Fruit fly (Drosophila melanogaster): Measurements from ENCODE around the gene Drak.

The Drak gene

DNA sequence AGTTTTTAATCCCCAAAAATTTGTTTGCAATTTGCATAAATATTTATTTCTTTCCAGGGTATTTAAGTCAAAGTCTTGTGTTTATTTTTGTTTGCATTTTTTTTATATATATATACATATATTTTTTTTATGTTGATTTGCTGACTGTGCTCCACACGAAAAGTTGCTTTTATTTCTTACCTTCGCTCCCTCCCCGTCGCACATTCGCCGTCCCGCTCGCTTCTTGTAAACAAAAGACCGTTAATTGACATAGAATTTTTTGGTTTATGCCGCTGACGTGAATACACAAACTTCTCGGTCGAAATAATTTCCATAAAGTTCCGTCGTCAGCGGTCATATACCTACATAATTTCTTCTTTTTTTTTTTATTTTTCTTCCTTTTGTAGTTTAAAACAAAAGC is 19.9 kb downstream of the Drak start:
- no peak for TF ChIP-seq noc (tag; optimal IDR thresholded peaks at IDR 0.05)

DNA sequence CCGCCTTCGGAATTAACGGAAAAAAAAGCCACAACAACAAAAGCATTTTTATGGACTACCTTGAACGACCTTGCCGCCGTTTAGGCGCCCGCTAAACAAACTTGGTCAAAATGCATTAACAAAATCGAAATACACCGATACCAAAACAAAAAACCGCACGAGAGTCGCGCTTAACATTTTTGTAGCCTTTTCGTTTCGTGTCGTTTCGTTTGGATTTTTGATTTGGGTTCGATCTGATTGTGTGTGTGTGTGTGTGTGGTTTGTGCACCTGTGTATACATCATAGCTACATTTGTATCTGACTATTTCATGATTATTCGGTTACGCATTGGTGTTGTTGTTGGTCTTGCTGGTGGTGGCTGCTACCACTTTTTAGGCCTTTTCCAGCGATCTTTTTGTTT is 22.6 kb downstream of the Drak start:
- no peak for TF ChIP-seq noc (tag; optimal IDR thresholded peaks at IDR 0.05)

DNA sequence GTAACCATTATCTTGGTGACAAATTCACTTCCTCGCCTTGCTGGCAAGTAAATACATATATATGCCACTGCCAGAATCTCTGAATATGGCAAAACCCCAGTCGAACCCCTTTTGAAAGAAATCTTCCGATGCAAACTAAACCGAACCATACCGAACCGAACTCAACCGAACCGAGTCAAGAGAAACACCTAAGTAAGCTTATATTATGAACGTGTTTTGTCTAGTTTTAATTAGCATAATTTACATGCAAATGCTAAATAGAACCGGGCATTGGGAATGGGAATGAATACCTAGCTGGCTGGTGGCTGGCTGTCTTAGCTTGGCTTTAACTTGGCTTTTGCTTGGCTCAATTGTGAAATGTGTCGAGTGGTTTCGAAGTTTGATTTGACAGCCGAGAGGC is 24.4 kb downstream of the Drak start:
- TF ChIP-seq noc (tag; optimal IDR thresholded peaks at IDR 0.05) = no peak

DNA sequence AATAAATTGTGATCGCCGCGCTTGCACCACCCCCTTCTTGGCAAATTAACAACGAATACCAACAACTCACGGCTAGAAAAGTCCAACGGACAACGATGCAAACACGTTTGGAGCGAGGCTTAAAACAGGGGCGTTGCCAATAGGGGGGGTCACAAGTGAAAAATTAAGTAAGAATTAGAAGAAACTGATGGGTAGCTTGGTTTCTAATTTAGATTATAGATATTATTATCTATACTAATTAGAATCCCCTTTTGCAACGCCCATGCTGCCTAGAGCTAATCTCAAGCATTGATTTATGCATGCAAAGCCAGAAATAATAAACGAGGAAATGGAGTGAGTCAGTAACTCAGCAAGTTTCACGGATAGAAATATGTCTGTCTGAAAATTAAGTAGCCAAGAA is 25.5 kb downstream of the Drak start:
- peak; percentile 87 for TF ChIP-seq noc (tag; optimal IDR thresholded peaks at IDR 0.05)

DNA sequence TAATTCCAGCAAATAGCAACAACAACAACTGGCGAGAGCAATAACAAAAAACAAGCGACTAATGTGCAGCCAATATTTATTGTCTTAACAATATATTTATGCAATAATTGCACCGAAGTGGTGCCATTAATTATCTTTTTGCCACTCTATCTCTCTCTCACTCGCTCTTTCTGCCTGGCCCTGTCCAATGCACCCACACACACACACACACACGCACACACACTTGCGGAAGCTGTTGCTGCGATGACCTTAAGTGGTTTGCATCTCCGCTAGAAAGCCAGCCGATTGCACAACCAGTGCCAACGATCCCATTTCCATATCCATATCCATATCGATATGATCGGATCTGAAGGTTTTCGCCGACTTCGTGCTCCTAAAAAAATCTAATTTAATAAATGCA is 27.3 kb downstream of the Drak start:
- TF ChIP-seq noc (tag; optimal IDR thresholded peaks at IDR 0.05) = no peak

DNA sequence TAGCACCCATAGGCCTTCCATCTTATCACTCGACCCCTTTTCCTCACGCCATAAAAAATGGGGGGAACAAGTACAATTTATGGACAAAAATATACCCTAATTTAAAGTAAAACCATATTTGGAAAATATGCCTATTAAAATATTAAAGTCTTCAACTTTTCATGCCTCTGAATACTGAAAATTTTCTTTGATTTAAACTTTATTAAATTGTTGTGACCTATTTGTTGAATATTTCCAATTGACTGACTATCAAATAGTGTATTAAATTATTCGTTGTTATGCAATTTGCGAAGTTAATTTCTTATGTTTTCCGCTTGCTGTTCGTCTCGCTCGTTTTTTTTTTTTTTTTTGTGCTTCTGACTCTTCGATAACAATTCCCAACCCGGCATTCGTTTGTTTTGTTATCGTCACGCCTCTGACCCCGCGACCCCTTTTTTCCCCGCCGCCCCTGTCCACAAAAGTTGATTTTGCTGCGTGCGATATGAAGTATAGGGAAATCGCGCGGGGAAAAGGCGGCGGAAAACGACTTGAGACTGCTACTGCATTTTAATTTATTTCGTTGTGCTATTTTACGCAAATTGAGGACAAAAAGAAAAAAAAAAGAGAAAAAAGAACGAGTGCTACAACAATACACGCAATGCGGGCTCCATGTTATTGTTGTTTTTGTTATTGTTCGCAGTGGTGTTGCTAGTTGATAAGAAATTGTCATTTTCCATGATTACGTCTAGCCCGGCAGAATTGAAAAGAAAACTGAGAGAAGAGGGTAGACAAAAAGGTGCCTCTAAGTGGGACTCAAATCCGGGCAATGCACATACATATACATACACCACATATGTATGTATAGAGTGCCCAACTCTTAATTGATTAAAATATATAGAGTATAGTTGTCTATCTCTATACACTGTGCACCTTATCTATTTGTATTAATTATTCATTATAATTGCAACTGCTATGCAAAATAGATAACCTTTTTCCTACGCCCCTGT is 28.9 kb downstream of the Drak start:
- peak; percentile 25 for TF ChIP-seq noc (tag; optimal IDR thresholded peaks at IDR 0.05)

DNA sequence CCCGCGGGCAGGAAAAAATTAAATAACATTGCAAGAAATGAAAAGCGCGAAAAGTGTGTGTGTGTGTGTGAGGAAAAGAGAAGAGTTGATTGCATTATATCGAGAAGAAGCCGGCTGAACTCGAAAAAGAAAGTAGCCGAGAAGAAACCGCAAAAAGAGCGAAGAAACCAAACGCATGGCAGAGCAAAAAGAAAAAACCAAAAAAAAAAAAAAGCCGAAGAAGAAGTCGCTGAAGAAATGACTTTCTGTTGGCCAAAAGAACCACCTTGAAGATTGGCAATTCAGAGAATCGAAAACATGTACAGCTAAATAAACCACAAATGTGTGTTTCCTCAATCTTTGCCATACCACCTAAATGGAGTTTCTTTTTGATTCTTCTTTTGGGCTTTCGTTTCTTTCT is 31.0 kb downstream of the Drak start:
- no peak for TF ChIP-seq noc (tag; optimal IDR thresholded peaks at IDR 0.05)

DNA sequence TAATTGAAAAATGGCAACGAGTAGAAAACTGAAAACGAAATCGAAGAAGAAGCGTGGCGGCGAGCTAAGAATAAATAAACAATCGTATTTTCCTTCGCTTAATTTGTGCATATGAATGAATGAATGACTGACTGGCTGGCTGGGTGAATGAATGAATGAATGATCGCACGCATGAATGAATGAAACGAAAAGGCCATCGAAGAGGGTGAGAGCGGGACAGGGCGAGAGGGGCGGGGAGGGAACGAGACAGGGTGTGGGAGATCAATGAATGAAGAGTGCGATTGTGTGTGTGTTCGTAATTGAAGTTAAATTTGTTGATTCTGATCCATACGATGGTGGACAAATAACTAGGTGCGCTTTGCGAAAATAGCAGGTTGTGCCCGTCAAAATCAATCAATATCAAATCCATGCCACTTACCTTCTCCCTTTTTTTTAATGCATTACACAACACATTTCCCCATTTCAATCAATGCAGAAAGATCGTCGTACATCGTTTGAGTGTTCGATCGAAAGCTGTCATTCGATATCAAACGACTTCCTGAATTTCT is 34.2 kb downstream of the Drak start:
- TF ChIP-seq noc (tag; optimal IDR thresholded peaks at IDR 0.05) = no peak

DNA sequence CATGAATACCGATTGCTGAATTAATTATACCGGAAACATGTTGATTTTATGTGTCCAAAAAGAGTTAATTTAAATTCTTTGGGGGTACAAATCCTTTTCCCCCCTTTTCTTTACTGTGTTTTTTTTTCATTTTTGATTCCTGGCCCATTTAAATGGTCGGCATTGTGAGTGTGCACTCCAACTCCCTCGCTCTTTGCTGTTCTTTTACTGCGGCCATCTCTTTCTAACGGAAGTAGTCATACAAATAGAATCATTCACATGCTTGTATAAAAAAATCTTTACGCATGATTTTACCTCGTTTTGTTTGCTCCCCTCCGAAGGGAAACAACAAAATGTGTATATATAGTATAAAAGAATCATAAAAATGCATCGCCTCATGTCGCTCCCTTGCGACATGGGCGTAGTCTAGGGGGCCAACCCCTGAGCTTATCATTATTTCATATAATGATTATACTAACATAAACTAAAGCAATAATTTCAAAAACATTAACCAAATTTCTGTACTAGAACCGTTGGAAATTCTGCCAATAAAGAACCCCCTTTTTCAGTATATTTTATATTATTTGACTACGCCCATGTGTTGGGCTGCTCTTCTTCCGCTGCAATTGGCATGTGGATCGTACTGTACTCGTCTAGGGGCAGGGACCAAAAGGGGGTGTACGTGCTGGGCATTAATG is 35.2 kb downstream of the Drak start:
- no peak for TF ChIP-seq noc (tag; optimal IDR thresholded peaks at IDR 0.05)

DNA sequence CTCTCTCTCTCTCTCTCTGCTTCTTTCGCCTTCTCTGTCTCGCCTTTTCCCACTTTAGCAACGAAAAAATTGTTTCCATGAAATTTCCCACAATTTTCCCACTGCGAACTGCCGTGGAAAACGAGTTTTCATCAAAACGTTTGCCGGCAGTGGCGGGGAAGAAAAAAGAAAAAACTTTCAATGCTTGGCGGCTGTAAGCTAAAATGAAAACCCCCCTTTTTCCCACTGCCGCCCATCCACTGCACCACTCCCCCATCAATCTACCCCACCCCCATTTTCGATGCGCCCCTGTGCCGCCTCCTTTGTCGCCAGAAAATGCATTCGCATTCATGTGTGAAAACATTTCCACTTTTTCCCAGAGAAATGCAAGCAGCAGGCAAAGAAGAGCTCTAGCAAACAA is 38.3 kb downstream of the Drak start:
- TF ChIP-seq noc (tag; optimal IDR thresholded peaks at IDR 0.05) = no peak

DNA sequence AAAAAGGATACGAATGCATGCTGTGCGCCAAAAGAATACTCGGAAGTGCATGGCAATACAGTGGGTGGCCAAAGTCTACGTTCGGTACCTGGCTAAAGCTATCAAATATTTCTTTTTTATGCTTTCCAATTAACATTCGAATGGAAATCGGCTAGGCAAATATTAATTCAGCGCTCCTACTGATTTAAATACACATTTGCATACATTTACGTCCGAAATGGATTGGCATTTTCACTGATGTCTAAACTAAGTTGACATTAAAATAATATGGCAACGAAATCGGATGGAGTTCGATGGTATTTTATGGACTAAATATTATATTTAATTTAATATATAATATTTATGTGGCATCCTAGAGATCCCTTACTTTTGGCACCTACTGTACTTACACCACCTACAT is 49.6 kb downstream of the Drak start:
- no peak for TF ChIP-seq noc (tag; optimal IDR thresholded peaks at IDR 0.05)

DNA sequence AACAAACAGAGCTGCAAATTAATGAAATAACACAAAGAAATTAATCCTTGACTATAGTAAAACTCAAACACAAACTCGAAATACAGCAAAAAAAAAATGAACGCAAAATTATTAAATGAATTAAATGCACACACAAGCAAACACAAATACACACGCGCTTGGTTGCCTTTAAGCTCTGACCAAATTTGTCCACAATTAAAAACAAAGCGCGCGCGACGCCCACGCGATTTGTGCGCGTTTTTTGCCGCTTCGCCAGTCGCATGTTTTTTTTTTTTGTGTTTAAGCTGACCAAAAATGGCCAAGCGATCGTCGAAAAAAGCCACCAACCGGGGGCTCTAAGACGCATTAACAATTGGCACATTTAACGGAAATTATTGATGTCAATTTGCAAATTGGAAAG is 50.4 kb downstream of the Drak start:
- TF ChIP-seq noc (tag; optimal IDR thresholded peaks at IDR 0.05) = no peak

DNA sequence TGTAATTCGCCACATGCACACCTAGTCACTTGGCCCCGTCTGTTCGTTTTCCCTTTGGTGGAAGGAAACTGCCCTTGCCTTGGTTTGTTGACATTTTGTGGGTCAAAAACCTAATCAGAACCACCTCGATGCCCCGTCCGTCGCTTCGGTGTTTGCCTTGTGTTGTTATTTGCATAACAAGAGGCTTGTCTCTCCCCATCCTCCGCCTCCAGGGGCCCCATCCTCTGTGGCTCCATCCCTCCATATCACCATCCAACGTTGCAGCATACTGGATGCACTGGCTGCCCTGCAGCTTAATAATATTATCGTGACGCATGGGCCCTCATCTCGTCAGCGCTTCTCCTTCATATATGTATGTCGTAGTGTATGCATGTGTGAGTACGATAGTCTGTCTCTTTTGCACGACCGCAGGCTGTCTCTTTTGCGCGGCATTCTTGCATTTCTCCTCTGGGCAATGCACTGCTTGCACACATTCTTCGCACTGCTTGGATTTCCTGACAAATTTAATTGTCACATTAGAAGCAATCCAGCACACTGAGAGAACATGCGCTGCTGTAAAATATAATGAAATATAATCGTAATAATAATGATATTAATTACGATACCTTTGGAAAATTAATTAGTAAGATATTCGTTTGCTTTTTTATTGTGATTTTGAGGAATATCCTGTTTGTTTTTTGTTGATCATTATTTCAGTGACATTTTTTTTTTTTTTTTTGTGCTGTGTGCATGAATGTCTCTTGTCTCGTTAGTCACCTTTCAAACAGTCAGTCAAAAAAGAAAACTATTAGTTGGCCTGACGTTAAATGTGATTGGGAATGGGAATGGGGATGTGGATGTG is 51.4 kb downstream of the Drak start:
- TF ChIP-seq noc (tag; optimal IDR thresholded peaks at IDR 0.05) = no peak

DNA sequence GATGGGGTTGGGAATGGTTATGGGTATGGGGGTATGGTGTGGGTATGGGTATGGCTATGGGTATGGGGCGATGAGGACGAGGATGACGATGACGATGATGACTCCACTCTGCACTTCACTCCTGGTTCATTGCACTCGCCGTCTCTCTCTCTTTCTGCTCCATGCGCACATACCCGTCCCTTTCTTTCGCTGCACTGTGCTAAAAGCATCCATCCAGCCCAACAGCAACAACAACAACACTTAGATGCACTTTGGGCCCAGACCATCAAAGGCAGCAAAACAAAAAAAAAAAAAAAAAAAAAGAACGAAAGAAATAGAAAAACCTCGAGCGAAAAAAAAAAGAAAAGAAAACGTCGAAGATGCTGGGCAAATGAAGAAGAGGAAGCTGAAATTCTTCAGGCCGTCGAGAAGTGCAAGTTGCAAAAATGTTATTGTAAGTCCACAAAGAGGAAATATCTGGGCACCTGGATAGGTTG is 52.1 kb downstream of the Drak start:
- no peak for TF ChIP-seq noc (tag; optimal IDR thresholded peaks at IDR 0.05)

DNA sequence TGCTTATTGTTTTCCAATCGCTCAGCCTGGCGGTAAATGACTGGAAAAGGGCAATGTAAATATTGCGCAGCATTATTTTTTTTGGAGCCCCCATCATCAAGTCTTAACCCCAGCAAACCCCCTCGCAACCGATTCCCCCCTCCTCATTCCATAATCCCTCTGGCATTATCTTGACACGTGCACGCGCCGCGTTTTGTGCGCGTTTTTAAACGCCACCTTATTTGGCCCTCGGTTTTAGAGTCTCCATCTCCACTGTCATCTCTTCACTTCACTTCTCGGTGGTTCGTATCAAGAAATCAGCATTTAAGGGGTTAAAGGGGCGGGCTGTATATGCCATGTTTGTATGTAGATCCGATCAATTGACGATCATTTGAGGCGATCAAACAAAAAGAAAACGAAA is 54.0 kb downstream of the Drak start:
- no peak for TF ChIP-seq noc (tag; optimal IDR thresholded peaks at IDR 0.05)

DNA sequence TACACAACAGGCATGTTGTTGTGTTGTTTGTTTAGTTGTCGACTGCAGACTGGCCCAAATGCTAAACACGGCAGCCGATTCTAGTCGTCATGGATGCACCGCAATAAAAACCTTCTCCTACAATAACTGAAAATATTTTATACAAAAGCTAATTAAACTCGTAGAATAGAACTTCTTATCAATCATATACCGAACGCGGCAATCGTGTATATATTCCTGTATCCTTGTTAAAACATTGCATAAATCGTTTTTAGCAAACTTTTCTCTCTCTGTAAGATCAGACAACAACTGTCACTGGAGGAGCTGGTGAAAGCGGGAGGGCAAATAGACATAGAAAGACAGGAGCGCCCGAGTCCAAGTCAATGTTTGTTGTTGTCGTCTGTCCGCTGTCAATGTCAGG is 55.8 kb downstream of the Drak start:
- TF ChIP-seq noc (tag; optimal IDR thresholded peaks at IDR 0.05) = no peak

All from whole organism, larva.